Fruit fly (Drosophila melanogaster): ENCODE data around the gene zpg.

Gene zpg

DNA sequence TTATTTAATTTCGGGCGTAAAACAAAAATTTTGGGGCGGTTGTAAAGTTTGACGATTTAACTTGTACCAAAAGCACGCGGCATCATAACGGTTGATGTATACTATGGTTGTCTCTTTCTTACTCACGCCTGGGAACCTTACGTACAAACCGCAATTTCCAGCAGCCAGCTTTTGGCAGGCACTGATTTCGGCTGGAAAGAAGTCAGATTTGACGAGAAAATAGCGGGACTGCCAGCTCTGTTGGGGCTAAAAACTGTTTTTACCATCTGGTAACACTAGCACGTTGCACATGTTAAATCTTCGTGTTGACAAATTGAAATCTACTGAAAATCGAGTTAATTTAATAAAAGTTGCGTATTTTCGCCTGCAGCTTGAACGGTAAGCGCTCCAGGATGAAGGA, at the start of gene zpg (continued):
- TF ChIP-seq shn (GFP tag; optimal IDR thresholded peaks at IDR 0.05) (no peak), en (GFP tag; optimal IDR thresholded peaks at IDR 0.05) (no peak), unpg (GFP tag; optimal IDR thresholded peaks at IDR 0.05) (no peak), cas (GFP tag; IDR thresholded peaks at IDR 0.05) (no peak), Scr (GFP tag; IDR thresholded peaks at IDR 0.05; ENCODE audit: partially characterized antibody) (peak; percentile 48; the same call in 1 of the 2 replicates), trh (GFP tag; optimal IDR thresholded peaks at IDR 0.05) (no peak), hth (optimal IDR thresholded peaks at IDR 0.05) (no peak), hb (GFP tag; IDR thresholded peaks at IDR 0.05; ENCODE audit: partially characterized antibody) (peak; percentile 16; the same call in 1 of the 3 replicates), CG3065 (GFP tag; optimal IDR thresholded peaks at IDR 0.05) (no peak), her (GFP tag; optimal IDR thresholded peaks at IDR 0.05) (no peak), chn (GFP tag; optimal IDR thresholded peaks at IDR 0.05) (peak; percentile 10), CG12299 (tag; optimal IDR thresholded peaks at IDR 0.05) (no peak), Elba2 (GFP tag; optimal IDR thresholded peaks at IDR 0.05) (no peak), org-1 (GFP tag; optimal IDR thresholded peaks at IDR 0.05) (no peak), NK7.1 (GFP tag; optimal IDR thresholded peaks at IDR 0.05) (no peak), sna (GFP tag; IDR thresholded peaks at IDR 0.05; ENCODE audit: partially characterized antibody) (no peak), CG2678 (tag; optimal IDR thresholded peaks at IDR 0.05) (no peak), CG16863 (GFP tag; optimal IDR thresholded peaks at IDR 0.05) (no peak), CG9932 (GFP tag; IDR thresholded peaks at IDR 0.05) (peak; percentile 39; the same call in 1 of the 2 replicates), mld (GFP tag; IDR thresholded peaks at IDR 0.05; ENCODE audit: partially characterized antibody) (no peak), CG2129 (GFP tag; IDR thresholded peaks at IDR 0.05; ENCODE audit: partially characterized antibody) (no peak), Hsf (GFP tag; optimal IDR thresholded peaks at IDR 0.05) (no peak), CG13296 (GFP tag; optimal IDR thresholded peaks at IDR 0.05) (no peak), bab2 (GFP tag; optimal IDR thresholded peaks at IDR 0.05) (no peak), jing (GFP tag; optimal IDR thresholded peaks at IDR 0.05) (no peak), Ravus (GFP tag; IDR thresholded peaks at IDR 0.05) (no peak), MBD-R2 (GFP tag; IDR thresholded peaks at IDR 0.05) (peak; percentile 97), klu (GFP tag; IDR thresholded peaks at IDR 0.05) (no peak), Aef1 (GFP tag; IDR thresholded peaks at IDR 0.05) (no peak), CG17568 (GFP tag; optimal IDR thresholded peaks at IDR 0.05) (no peak), lov (optimal IDR thresholded peaks at IDR 0.05) (no peak), lov (GFP tag; IDR thresholded peaks at IDR 0.05) (no peak), Xbp1 (GFP tag; optimal IDR thresholded peaks at IDR 0.05) (peak; percentile 8), CG2116 (GFP tag; optimal IDR thresholded peaks at IDR 0.05) (peak; percentile 9), Ptx1 (GFP tag; IDR thresholded peaks at IDR 0.05) (no peak), ase (GFP tag; IDR thresholded peaks at IDR 0.05) (no peak), zf30C (GFP tag; optimal IDR thresholded peaks at IDR 0.05) (no peak), ac (GFP tag; optimal IDR thresholded peaks at IDR 0.05) (no peak), Usf (GFP tag; optimal IDR thresholded peaks at IDR 0.05) (no peak), CG12236 (GFP tag; optimal IDR thresholded peaks at IDR 0.05) (no peak), CG4282 (GFP tag; optimal IDR thresholded peaks at IDR 0.05) (no peak), CG11456 (GFP tag; IDR thresholded peaks at IDR 0.05) (no peak), tgo (GFP tag; IDR thresholded peaks at IDR 0.05) (no peak; the same call in 2 of the 3 replicates), Taf1 (GFP tag; IDR thresholded peaks at IDR 0.05) (no peak), CG2889 (GFP tag; IDR thresholded peaks at IDR 0.05) (no peak), CG13287 (GFP tag; IDR thresholded peaks at IDR 0.05; ENCODE audit: partially characterized antibody) (peak; percentile 77), CG15479 (GFP tag; optimal IDR thresholded peaks at IDR 0.05) (no peak), ab (GFP tag; optimal IDR thresholded peaks at IDR 0.05) (no peak), Bteb2 (GFP tag; optimal IDR thresholded peaks at IDR 0.05) (no peak), CG4617 (GFP tag; optimal IDR thresholded peaks at IDR 0.05; ENCODE audit: borderline replicate concordance) (peak; percentile 69), C15 (GFP tag; IDR thresholded peaks at IDR 0.05) (no peak), insv (GFP tag; optimal IDR thresholded peaks at IDR 0.05) (no peak), dan (GFP tag; IDR thresholded peaks at IDR 0.05) (no peak)

Measured in whole organism, embryonic.